Worm (Caenorhabditis elegans) whole organism, midembryonic: Measurements from ENCODE around the gene dpyd-1.

ENCODE experiments used
- T22C8.4 ChIP-seq: fragments of 200-800 bp; sonication (Bioruptor generic); IDR thresholded peaks from 2 replicates; pipeline ENCODE4 v1.3.6; 2022; ENCODE audit warnings: missing genetic modification characterization, missing compliant biosample characterization
- cog-1 ChIP-seq: sonication (generic microtip); optimal IDR thresholded peaks from 2 replicates; lab custom pipeline; 2016; ENCODE audit warnings: missing genetic modification characterization, missing compliant biosample characterization
- flt-1 ChIP-seq: fragments of 200-800 bp; sonication (Bioruptor generic); IDR thresholded peaks from 2 replicates; pipeline ENCODE4 v1.3.6; 2022; ENCODE audit warnings: missing genetic modification characterization, missing compliant biosample characterization
- klf-2 ChIP-seq: fragments of 200-800 bp; sonication (Bioruptor generic); conservative IDR thresholded peaks from 2 replicates; pipeline ENCODE4 v1.3.6; 2022; ENCODE audit warnings: missing genetic modification reagents, missing genetic modification characterization, missing compliant biosample characterization
- med-1 ChIP-seq: sonication (generic microtip); optimal IDR thresholded peaks from 2 replicates; lab custom pipeline; 2017; ENCODE audit warnings: missing genetic modification characterization, mild to moderate bottlenecking, missing compliant biosample characterization, antibody characterized with exemption, missing genetic modification reagents; ENCODE audit not compliant: insufficient read depth
- ref-1 ChIP-seq: fragments of 200-800 bp; sonication (Bioruptor generic); conservative IDR thresholded peaks from 2 replicates; pipeline ENCODE4 v1.3.6; 2022; ENCODE audit warnings: missing genetic modification reagents, missing genetic modification characterization, missing compliant biosample characterization
- tab-1 ChIP-seq: fragments of 200-800 bp; sonication (Bioruptor generic); IDR thresholded peaks from 2 replicates; pipeline ENCODE4 v1.3.6; 2022; ENCODE audit warnings: missing genetic modification characterization, missing compliant biosample characterization
- ztf-23 ChIP-seq: fragments of 200-800 bp; sonication (Bioruptor generic); IDR thresholded peaks from 2 replicates; pipeline ENCODE4 v1.3.6; 2022; ENCODE audit warnings: missing genetic modification reagents, missing genetic modification characterization, missing compliant biosample characterization
- ztf-29 ChIP-seq: fragments of 200-800 bp; sonication (Bioruptor generic); IDR thresholded peaks from 2 replicates; pipeline ENCODE4 v1.3.6; 2022; ENCODE audit warnings: missing genetic modification reagents, missing genetic modification characterization, missing compliant biosample characterization

The dpyd-1 gene

ce11 chrX:5489538-5489937 lies 21.9 kb downstream of the dpyd-1 start, which contains the start of gene F55D1.1:
TSS of gene F55D1.1 (plus strand) at chrX:5489838.
- no peak for TF ChIP-seq ztf-29
- no peak for TF ChIP-seq ref-1 (GFP tag; lab: Robert Waterston, UW)
- TF ChIP-seq cog-1 (tag; lab: Kevin White, UChicago) = no peak
- no peak for TF ChIP-seq ztf-23 (GFP tag; lab: Robert Waterston, UW)
- TF ChIP-seq T22C8.4 (GFP tag; lab: Robert Waterston, UW) = no peak
- no peak for TF ChIP-seq med-1
- no peak for TF ChIP-seq klf-2 (GFP tag; lab: Robert Waterston, UW)
- no peak for TF ChIP-seq flt-1 (GFP tag; lab: Robert Waterston, UW)
- TF ChIP-seq tab-1 (GFP tag; lab: Robert Waterston, UW) = no peak

- TF ChIP-seq tab-1 (GFP tag; lab: Robert Waterston, UW) (no peak), ref-1 (GFP tag; lab: Robert Waterston, UW) (no peak), med-1 (no peak), flt-1 (GFP tag; lab: Robert Waterston, UW) (no peak), ztf-23 (GFP tag; lab: Robert Waterston, UW) (no peak), cog-1 (tag; lab: Kevin White, UChicago) (no peak), ztf-29 (no peak), klf-2 (GFP tag; lab: Robert Waterston, UW) (no peak), T22C8.4 (GFP tag; lab: Robert Waterston, UW) (no peak)
Observed at ce11 chrX:5492820-5493382, 25.2 kb downstream of the dpyd-1 start, which contains the start of the genes bus-8A and bus-8B. TSS of gene bus-8A (plus strand) at chrX:5492915. TSS of gene bus-8B (plus strand) at chrX:5493332.

DNA sequence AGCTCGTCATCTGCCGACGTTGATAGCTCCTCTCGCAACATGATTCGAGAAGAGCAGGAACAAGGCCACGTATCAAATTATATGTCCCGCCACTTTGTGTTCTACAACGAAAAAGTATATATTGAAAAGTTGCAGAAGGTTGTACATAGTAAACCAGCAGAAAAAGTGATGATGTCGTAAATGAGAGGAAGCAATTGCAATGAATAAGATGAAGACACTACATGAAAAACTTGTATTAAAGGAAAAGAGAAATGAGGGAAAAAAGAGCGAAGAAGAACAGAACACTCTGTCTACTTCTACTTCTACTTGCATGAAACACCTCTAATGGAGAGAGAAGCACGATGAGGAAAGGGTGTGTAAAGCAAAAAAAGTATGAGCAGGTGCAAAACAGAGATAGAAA lies 37.5 kb downstream of the dpyd-1 start, which contains the start of gene T23F2.2:
T23F2.2 (minus strand) TSS at position 101 of the 400 bp plus-strand sequence.
- TF ChIP-seq ref-1 (GFP tag; lab: Robert Waterston, UW) = no peak
- TF ChIP-seq flt-1 (GFP tag; lab: Robert Waterston, UW) = no peak
- no peak for TF ChIP-seq T22C8.4 (GFP tag; lab: Robert Waterston, UW)
- no peak for TF ChIP-seq med-1
- no peak for TF ChIP-seq ztf-23 (GFP tag; lab: Robert Waterston, UW)
- TF ChIP-seq klf-2 (GFP tag; lab: Robert Waterston, UW) = no peak
- TF ChIP-seq ztf-29 = no peak
- TF ChIP-seq tab-1 (GFP tag; lab: Robert Waterston, UW) = no peak
- no peak for TF ChIP-seq cog-1 (tag; lab: Kevin White, UChicago)

DNA sequence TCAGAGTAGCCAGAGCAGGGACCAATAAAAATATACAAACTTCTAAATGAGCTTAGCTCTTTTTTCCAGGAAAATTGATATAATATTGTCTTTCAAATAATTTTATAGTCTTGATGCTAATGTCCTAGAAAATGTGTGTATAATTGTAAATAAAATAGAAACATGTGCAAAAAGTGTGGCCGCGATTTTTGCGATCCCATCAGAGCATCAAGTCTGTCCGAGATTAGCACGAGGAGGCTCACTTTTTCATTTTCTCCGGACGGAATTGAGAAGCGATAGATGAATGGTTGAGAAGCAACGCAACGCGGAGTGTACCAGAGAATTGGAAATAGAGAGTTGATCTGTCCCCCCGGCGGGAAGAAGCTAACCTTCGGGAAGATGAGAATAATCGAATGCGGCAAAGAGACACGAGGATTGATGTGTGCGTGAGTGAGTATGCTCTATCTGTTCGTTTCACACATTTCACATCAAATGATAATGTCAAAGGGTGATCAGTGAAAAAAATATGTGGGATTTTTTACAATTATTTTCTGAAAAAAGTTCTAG lies 38.8 kb downstream of the dpyd-1 start:
- TF ChIP-seq med-1 (no peak), flt-1 (GFP tag; lab: Robert Waterston, UW) (no peak), klf-2 (GFP tag; lab: Robert Waterston, UW) (no peak), ref-1 (GFP tag; lab: Robert Waterston, UW) (no peak), cog-1 (tag; lab: Kevin White, UChicago) (no peak), T22C8.4 (GFP tag; lab: Robert Waterston, UW) (no peak), ztf-23 (GFP tag; lab: Robert Waterston, UW) (no peak), ztf-29 (no peak), tab-1 (GFP tag; lab: Robert Waterston, UW) (no peak)

ce11 chrX:5507926-5508325 lies 40.3 kb downstream of the dpyd-1 start:
- TF ChIP-seq ref-1 (GFP tag; lab: Robert Waterston, UW) = no peak
- peak; percentile 53; the same call in 1 of the 2 replicates for TF ChIP-seq T22C8.4 (GFP tag; lab: Robert Waterston, UW)

DNA sequence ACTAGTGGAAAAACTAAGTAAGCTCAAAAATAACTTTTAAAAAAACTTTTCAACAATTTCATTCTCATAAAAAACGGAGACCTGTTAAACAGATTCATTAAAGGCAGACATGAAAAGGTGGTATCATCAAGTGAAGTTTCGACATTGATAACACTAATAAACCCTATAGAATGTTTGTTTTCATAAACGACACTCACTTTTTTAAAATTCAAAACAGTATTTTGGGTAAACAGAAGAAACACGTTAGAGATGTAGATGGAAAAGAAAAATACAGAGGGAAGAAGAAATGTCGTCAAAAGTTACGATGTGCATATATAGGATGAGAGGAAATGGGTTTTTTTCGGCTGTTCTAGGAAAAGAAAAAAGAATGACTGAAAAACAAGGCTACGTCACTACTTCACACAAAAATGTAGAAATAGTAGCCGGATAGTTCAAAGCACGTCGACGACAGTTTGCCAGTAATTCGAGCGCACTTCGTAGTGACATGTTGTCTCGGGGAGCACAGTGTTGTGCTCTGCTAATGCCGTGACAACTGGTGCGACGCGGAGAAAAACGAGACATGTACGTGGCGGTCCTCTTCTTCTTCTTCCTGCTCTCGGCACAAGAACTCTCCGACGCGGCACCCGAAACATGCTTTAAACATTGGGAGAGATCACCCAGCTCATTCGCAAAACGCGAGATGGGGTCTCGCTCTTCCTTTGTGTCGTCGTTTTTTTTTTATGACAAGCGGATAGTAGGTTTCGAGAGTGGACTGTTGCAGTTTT lies 41.6 kb downstream of the dpyd-1 start:
- TF ChIP-seq T22C8.4 (GFP tag; lab: Robert Waterston, UW) = no peak

- TF ChIP-seq ref-1 (GFP tag; lab: Robert Waterston, UW) = no peak
- no peak for TF ChIP-seq med-1
- TF ChIP-seq cog-1 (tag; lab: Kevin White, UChicago) = no peak
- no peak for TF ChIP-seq ztf-23 (GFP tag; lab: Robert Waterston, UW)
- TF ChIP-seq T22C8.4 (GFP tag; lab: Robert Waterston, UW) = no peak
- no peak for TF ChIP-seq flt-1 (GFP tag; lab: Robert Waterston, UW)
- no peak for TF ChIP-seq ztf-29
- no peak for TF ChIP-seq klf-2 (GFP tag; lab: Robert Waterston, UW)
- no peak for TF ChIP-seq tab-1 (GFP tag; lab: Robert Waterston, UW)
Observed at ce11 chrX:5512227-5512626, 44.6 kb downstream of the dpyd-1 start, which contains the start of gene T23F2.3. TSS of gene T23F2.3 (minus strand) at chrX:5512327.

DNA sequence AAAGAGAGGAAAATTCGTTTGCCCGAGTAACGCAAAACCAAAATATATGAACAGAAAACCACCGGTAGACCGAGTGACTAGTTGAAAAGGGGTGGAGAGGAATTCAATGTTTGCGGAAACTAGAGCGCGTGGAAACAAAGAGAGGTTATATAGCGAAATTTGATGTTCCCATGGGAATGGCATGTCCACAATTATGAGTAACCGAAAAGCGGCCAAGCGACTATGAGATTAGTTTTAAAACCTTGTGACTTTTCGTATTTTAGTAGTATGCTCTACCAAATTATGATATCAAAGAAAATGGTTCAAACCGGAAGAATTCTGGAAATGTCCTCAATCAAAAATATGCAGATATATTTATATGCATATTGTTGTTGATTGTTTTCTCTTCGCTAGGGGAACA lies 45.0 kb downstream of the dpyd-1 start:
- TF ChIP-seq T22C8.4 (GFP tag; lab: Robert Waterston, UW) (no peak), ztf-23 (GFP tag; lab: Robert Waterston, UW) (no peak), flt-1 (GFP tag; lab: Robert Waterston, UW) (no peak), cog-1 (tag; lab: Kevin White, UChicago) (no peak), klf-2 (GFP tag; lab: Robert Waterston, UW) (no peak), med-1 (no peak), tab-1 (GFP tag; lab: Robert Waterston, UW) (no peak), ztf-29 (no peak), ref-1 (GFP tag; lab: Robert Waterston, UW) (no peak)

DNA sequence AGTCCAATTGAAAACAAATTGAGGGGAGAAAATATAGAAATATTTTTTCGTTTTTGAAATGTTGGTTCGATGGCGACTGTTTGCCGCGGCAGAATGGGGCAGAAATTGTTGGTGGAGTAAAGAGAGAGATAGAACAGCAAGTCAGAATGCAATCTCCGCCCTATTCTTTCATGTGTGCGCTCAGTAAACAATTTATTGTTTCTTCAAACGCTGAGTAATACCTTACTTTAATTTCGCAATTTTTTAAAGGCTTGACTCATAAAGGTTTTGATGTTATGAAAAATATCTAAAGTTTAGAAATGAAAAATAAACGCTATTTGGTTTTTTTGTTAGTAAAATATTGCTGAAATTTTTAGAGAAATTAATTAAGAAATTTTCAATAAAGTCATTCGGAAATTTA lies 46.7 kb downstream of the dpyd-1 start:
- TF ChIP-seq ref-1 (GFP tag; lab: Robert Waterston, UW) (no peak), tab-1 (GFP tag; lab: Robert Waterston, UW) (no peak), ztf-29 (no peak), ztf-23 (GFP tag; lab: Robert Waterston, UW) (no peak), flt-1 (GFP tag; lab: Robert Waterston, UW) (no peak)
